Worm (Caenorhabditis elegans): ENCODE data around the gene ocr-3.

Gene ocr-3

ce11 chrX:15167692-15168091, 832 bp upstream of the ocr-3 start (continued):
- TF ChIP-seq php-3 (GFP tag; IDR thresholded peaks at IDR 0.05) = peak; percentile 68
- no peak for TF ChIP-seq vab-7 (GFP tag; IDR thresholded peaks at IDR 0.05)
- no peak for TF ChIP-seq mxl-2 (GFP tag; conservative IDR thresholded peaks at IDR 0.05)
- no peak for TF ChIP-seq egl-43 (GFP tag; IDR thresholded peaks at IDR 0.05)
- TF ChIP-seq ztf-7 (tag; optimal IDR thresholded peaks at IDR 0.05) = no peak
- TF ChIP-seq F10B5.3 (tag; optimal IDR thresholded peaks at IDR 0.05) = no peak
- peak; percentile 53 for TF ChIP-seq nhr-102 (tag; optimal IDR thresholded peaks at IDR 0.05)
- no peak for TF ChIP-seq arid-1 (GFP tag; conservative IDR thresholded peaks at IDR 0.05)
- TF ChIP-seq zip-11 (GFP tag; IDR thresholded peaks at IDR 0.05) = no peak
- TF ChIP-seq dmd-6 (GFP tag; IDR thresholded peaks at IDR 0.05) = peak; percentile 71
- no peak for TF ChIP-seq ztf-11 (tag; optimal IDR thresholded peaks at IDR 0.05)
- TF ChIP-seq unc-130 (GFP tag; optimal IDR thresholded peaks at IDR 0.05) = no peak
- peak; percentile 62 for TF ChIP-seq nhr-77 (tag; optimal IDR thresholded peaks at IDR 0.05)
- no peak for TF ChIP-seq F44E2.7 (GFP tag; IDR thresholded peaks at IDR 0.05)
- TF ChIP-seq zip-2 (tag; optimal IDR thresholded peaks at IDR 0.05) = no peak

ce11 chrX:15170958-15171357, 2.4 kb downstream of the ocr-3 start:
- 0 out of 2 replicates have a peak, but pooled peaks have one; percentile 64 for TF ChIP-seq nhr-42 (GFP tag; IDR thresholded peaks at IDR 0.05)
- no peak for TF ChIP-seq Y105C5A.15 (GFP tag; IDR thresholded peaks at IDR 0.05)
- 0 out of 2 replicates have a peak, but pooled peaks have one; percentile 19 for TF ChIP-seq T26A8.4 (GFP tag; IDR thresholded peaks at IDR 0.05)
- no peak for TF ChIP-seq tag-97 (GFP tag; IDR thresholded peaks at IDR 0.05)
- TF ChIP-seq F37D6.2 (tag; optimal IDR thresholded peaks at IDR 0.05) = no peak
- TF ChIP-seq dve-1 (tag; optimal IDR thresholded peaks at IDR 0.05; ENCODE audit: insufficient read depth) = peak; percentile 4
- TF ChIP-seq saeg-2 (GFP tag; IDR thresholded peaks at IDR 0.05) = no peak
- TF ChIP-seq snpc-4 (tag; optimal IDR thresholded peaks at IDR 0.05) = peak; percentile 69
- no peak for TF ChIP-seq daf-16 (GFP tag; optimal IDR thresholded peaks at IDR 0.05)
- TF ChIP-seq daf-16 (tag; optimal IDR thresholded peaks at IDR 0.05) = peak; percentile 37

- TF ChIP-seq mdl-1 (tag; optimal IDR thresholded peaks at IDR 0.05) = peak in 1 of 2 experiments; percentile 41
- peak; percentile 63 for TF ChIP-seq nhr-28 (tag; optimal IDR thresholded peaks at IDR 0.05)
- peak; percentile 45 for TF ChIP-seq pqm-1 (tag; optimal IDR thresholded peaks at IDR 0.05)
- TF ChIP-seq ztf-7 (tag; optimal IDR thresholded peaks at IDR 0.05) = peak; percentile 87
- TF ChIP-seq nhr-11 (tag; optimal IDR thresholded peaks at IDR 0.05) = peak; percentile 56
- TF ChIP-seq T26A8.4 (GFP tag; IDR thresholded peaks at IDR 0.05) = peak; percentile 43; the same call in 1 of the 2 replicates
- peak; percentile 94 for TF ChIP-seq dve-1 (tag; optimal IDR thresholded peaks at IDR 0.05; ENCODE audit: insufficient read depth)
- no peak for TF ChIP-seq daf-16 (GFP tag; optimal IDR thresholded peaks at IDR 0.05)
- peak; percentile 75 for TF ChIP-seq daf-16 (tag; optimal IDR thresholded peaks at IDR 0.05)
- peak; percentile 88 for TF ChIP-seq nhr-6 (tag; optimal IDR thresholded peaks at IDR 0.05)
- TF ChIP-seq hlh-11 (tag; optimal IDR thresholded peaks at IDR 0.05) = peak; percentile 91
- TF ChIP-seq nhr-42 (GFP tag; IDR thresholded peaks at IDR 0.05) = peak; percentile 91
- peak; percentile 72 for TF ChIP-seq nhr-48 (tag; optimal IDR thresholded peaks at IDR 0.05)
- peak; percentile 79 for TF ChIP-seq ctbp-1 (GFP tag; IDR thresholded peaks at IDR 0.05)
- TF ChIP-seq zfp-2 (tag; optimal IDR thresholded peaks at IDR 0.05) = peak; percentile 12
- TF ChIP-seq daf-12 (tag; optimal IDR thresholded peaks at IDR 0.05) = no peak
- peak; percentile 68 for TF ChIP-seq zip-2 (tag; optimal IDR thresholded peaks at IDR 0.05)
- peak; percentile 45 for TF ChIP-seq F37D6.2 (tag; optimal IDR thresholded peaks at IDR 0.05)
- TF ChIP-seq egl-27 (tag; optimal IDR thresholded peaks at IDR 0.05) = no peak
- peak; percentile 28; the same call in 1 of the 2 replicates for TF ChIP-seq saeg-2 (GFP tag; IDR thresholded peaks at IDR 0.05)
- no peak for TF ChIP-seq mxl-2 (GFP tag; conservative IDR thresholded peaks at IDR 0.05)
- TF ChIP-seq F10B5.3 (tag; optimal IDR thresholded peaks at IDR 0.05) = peak; percentile 49
- TF ChIP-seq ceh-62 (tag; optimal IDR thresholded peaks at IDR 0.05) = no peak
- peak; percentile 91 for TF ChIP-seq hmg-1.1 (GFP tag; IDR thresholded peaks at IDR 0.05)
- no peak for TF ChIP-seq unc-130 (GFP tag; optimal IDR thresholded peaks at IDR 0.05)
- peak; percentile 95 for TF ChIP-seq mep-1 (tag; optimal IDR thresholded peaks at IDR 0.05)
- no peak for TF ChIP-seq ceh-82 (tag; optimal IDR thresholded peaks at IDR 0.05)
- no peak for TF ChIP-seq unc-39 (tag; optimal IDR thresholded peaks at IDR 0.05)
- peak; percentile 35 for TF ChIP-seq fkh-10 (GFP tag; optimal IDR thresholded peaks at IDR 0.05)
- peak; percentile 54 for TF ChIP-seq snpc-4 (tag; optimal IDR thresholded peaks at IDR 0.05)
- peak; percentile 91 for TF ChIP-seq mes-2 (tag; optimal IDR thresholded peaks at IDR 0.05; ENCODE audit: poor library complexity, severe bottlenecking)
- 0 out of 2 replicates have a peak, but pooled peaks have one; percentile 49 for TF ChIP-seq lin-1 (GFP tag; IDR thresholded peaks at IDR 0.05)
- no peak for TF ChIP-seq sdz-12 (GFP tag; optimal IDR thresholded peaks at IDR 0.05)
- TF ChIP-seq D1046.2 (GFP tag; IDR thresholded peaks at IDR 0.05) = no peak
- peak; percentile 34 for TF ChIP-seq aha-1 (tag)
Observed at ce11 chrX:15173303-15173904, 4.9 kb downstream of the ocr-3 start, which contains the start of gene ucr-2.2. Gene ucr-2.2, plus strand, starts transcription at chrX:15173904.

All from whole organism, L4 larva.